Worm (Caenorhabditis elegans): ENCODE measurements around the gene gbb-1.

ce11 chrX:2970804-2971395, 13.2 kb downstream of the gbb-1 start:
- TF ChIP-seq snpc-4 (GFP tag; optimal IDR thresholded peaks at IDR 0.05) (no peak), snpc-4 (tag; optimal IDR thresholded peaks at IDR 0.05) (no peak), K12H6.12 (tag; optimal IDR thresholded peaks at IDR 0.05) (no peak)
